Worm (Caenorhabditis elegans): ENCODE data around the gene K01C8.2.

Gene K01C8.2

DNA sequence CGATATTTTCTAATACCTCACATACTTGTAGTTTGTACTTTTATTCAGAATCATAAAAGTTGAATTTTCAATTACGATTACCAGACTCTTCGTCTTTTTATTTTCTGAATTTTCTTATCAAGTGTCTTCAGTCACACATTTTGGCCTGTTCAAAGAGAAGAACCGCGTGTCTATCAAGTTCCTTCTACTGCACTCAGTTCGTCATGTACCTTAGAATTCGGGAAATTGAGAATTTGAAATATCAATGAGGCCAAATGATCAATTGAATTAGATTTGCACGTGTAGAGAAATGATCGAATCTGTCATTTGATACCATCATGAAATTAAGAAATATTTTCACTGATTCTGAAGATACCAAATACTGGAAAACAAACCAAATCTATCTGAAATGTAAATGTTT, 5.7 kb downstream of the K01C8.2 start:
- TF ChIP-seq nhr-80 (tag; optimal IDR thresholded peaks at IDR 0.05), result peak; percentile 47
- TF ChIP-seq egl-44 (GFP tag; IDR thresholded peaks at IDR 0.05), result no peak
- TF ChIP-seq ztf-26 (tag; optimal IDR thresholded peaks at IDR 0.05), result peak; percentile 30

DNA sequence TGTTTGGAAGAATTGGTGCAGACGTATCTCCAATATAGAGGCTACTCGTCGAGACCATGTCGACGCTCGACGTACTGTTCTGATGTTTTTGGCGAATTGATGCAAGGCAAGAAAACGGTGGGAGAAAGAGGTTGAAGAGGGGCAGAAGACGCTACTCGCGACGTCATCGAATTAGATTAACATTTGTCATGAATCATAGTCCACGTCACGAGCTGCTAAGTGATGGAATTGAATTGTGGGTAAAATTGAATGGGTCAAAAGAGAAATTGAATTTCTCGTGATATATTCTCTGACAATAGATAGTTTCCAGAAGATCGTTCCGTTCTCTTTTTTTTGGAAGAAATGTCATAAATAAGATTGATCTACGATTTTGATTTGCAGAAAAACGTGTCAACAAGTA, 9.6 kb downstream of the K01C8.2 start:
- TF ChIP-seq lin-26 (GFP tag; IDR thresholded peaks at IDR 0.05) (peak; percentile 28; the same call in 1 of the 2 replicates), nhr-120 (GFP tag; IDR thresholded peaks at IDR 0.05) (no peak), ztf-3 (GFP tag; optimal IDR thresholded peaks at IDR 0.05) (no peak), C06A6.2 (GFP tag; conservative IDR thresholded peaks at IDR 0.05) (0 out of 2 replicates have a peak, but pooled peaks have one; percentile 17), somi-1 (GFP tag; optimal IDR thresholded peaks at IDR 0.05) (peak; percentile 52), Y53F4B.3 (GFP tag; IDR thresholded peaks at IDR 0.05) (no peak), ztf-26 (tag; optimal IDR thresholded peaks at IDR 0.05) (peak; percentile 66), D2030.7 (GFP tag; IDR thresholded peaks at IDR 0.05) (no peak), hsf-1 (GFP tag; IDR thresholded peaks at IDR 0.05) (0 out of 2 replicates have a peak, but pooled peaks have one; percentile 53), K11D2.4 (GFP tag; IDR thresholded peaks at IDR 0.05) (no peak)

DNA sequence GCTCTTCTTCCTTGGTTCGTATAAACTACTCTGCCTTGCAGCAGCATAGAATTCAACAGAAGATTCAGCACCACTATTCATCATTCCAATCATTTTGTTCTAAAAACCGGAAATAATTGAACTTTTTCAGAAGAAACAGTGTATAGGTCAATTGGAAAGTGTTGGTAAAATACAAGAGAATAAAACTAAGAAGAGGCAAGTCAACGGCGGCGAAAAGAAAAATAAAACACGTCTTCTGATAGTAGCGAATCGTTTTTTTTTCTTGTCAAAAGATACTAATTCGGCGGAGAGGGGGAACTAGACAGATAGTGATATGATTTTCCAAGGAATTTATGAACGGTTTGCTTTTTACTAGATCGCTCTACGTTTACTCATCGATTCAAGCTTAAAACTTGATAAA, 10.2 kb downstream of the K01C8.2 start, which contains the start of gene F35C11.6:
F35C11.6 (minus strand) TSS at position 101 of the 400 bp plus-strand sequence.
- TF ChIP-seq ceh-79 (tag; optimal IDR thresholded peaks at IDR 0.05) (no peak), nhr-179 (tag; optimal IDR thresholded peaks at IDR 0.05) (no peak), K11D2.4 (GFP tag; IDR thresholded peaks at IDR 0.05) (no peak), ztf-26 (tag; optimal IDR thresholded peaks at IDR 0.05) (no peak), nhr-80 (tag; optimal IDR thresholded peaks at IDR 0.05) (no peak), snpc-1.1 (tag; optimal IDR thresholded peaks at IDR 0.05; ENCODE audit: insufficient read depth) (no peak), repo-1 (tag; optimal IDR thresholded peaks at IDR 0.05) (no peak), ccch-3 (GFP tag; optimal IDR thresholded peaks at IDR 0.05) (no peak), lsy-27 (tag; optimal IDR thresholded peaks at IDR 0.05; ENCODE audit: borderline replicate concordance, insufficient read depth) (no peak), snpc-4 (GFP tag; optimal IDR thresholded peaks at IDR 0.05) (no peak), snpc-4 (tag; optimal IDR thresholded peaks at IDR 0.05) (no peak), ztf-18 (tag; optimal IDR thresholded peaks at IDR 0.05) (no peak), egrh-3 (GFP tag; IDR thresholded peaks at IDR 0.05) (no peak), madf-8 (GFP tag; conservative IDR thresholded peaks at IDR 0.05) (no peak), F23B12.7 (tag; optimal IDR thresholded peaks at IDR 0.05; ENCODE audit: insufficient read depth) (no peak)

DNA sequence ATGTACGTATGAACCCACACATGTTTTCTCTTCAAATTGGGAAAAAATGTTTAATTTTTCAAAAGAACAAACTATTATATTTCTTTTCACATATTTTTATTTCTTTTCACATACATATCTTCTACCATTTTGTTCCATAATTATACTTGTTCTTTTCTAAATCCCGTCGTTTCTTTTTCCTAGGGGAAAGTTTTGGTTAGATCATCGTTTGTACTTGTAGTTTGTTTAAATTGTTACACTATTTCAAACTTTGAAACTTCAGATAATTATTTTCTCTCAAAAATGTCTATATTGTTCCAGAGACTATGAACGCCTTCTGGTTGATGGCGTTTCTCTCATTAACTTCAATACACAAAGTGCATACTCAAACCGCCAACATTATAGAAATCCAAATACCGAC, 13.2 kb downstream of the K01C8.2 start, which contains the start of gene F35C11.7:
F35C11.7 (plus strand) TSS at position 301 of the 400 bp plus-strand sequence.
- TF ChIP-seq attf-6 (GFP tag; IDR thresholded peaks at IDR 0.05) (no peak), ceh-40 (GFP tag; IDR thresholded peaks at IDR 0.05) (no peak), tbp1 (GFP tag; optimal IDR thresholded peaks at IDR 0.05) (no peak), ets-4 (GFP tag; optimal IDR thresholded peaks at IDR 0.05) (no peak), ceh-27 (GFP tag; optimal IDR thresholded peaks at IDR 0.05) (no peak), aptf-3 (GFP tag; IDR thresholded peaks at IDR 0.05) (no peak), chd-7 (tag; optimal IDR thresholded peaks at IDR 0.05) (no peak)

DNA sequence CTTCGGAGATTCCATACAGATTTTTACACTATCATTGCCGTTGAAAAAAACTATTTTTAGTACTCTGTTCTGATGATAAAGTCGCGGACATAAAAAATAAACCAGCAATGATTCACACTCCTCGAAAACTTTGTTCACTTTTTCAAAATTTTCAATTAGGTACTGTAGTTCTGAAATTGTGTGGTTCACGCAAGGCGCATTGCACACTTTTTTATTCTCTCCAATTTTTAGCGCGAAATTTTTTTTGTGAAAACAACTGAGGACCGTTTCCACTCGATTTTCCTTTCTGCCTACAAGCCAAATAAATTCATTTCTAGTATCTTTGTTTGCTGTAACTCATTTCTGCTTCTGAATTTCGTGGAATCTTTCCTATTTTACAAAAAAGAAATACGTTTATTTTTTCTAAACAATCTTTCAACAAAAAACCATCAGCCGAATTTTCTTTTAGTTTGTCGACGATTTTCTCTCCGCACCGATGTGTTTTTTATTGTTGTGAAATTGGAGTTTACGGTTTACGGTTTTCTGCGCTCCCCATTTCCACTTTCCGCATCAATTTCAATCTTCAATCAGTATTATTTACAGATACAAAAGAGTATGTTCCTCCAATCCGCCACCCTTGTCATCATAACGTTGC, 16.0 kb downstream of the K01C8.2 start, which contains the start of gene F35C11.5:
F35C11.5 (plus strand) TSS at position 584 of the 634 bp plus-strand sequence.
- TF ChIP-seq attf-5 (GFP tag; optimal IDR thresholded peaks at IDR 0.05), result no peak
- peak; percentile 39; the same call in 1 of the 2 replicates for TF ChIP-seq D2030.7 (GFP tag; IDR thresholded peaks at IDR 0.05)
- TF ChIP-seq madf-8 (GFP tag; conservative IDR thresholded peaks at IDR 0.05), result peak; percentile 75
- TF ChIP-seq Y56A3A.18 (GFP tag; IDR thresholded peaks at IDR 0.05), result no peak
- TF ChIP-seq B0019.2 (GFP tag; conservative IDR thresholded peaks at IDR 0.05), result peak; percentile 45; the same call in 1 of the 2 replicates
- TF ChIP-seq nhr-90 (tag; optimal IDR thresholded peaks at IDR 0.05), result no peak
- no peak for TF ChIP-seq aptf-3 (GFP tag; IDR thresholded peaks at IDR 0.05)
- TF ChIP-seq akir-1 (GFP tag; optimal IDR thresholded peaks at IDR 0.05), result no peak
- TF ChIP-seq let-607 (tag; optimal IDR thresholded peaks at IDR 0.05), result no peak
- no peak for TF ChIP-seq rpc-1 (optimal IDR thresholded peaks at IDR 0.05)
- TF ChIP-seq rpc-1 (tag; optimal IDR thresholded peaks at IDR 0.05), result no peak
- TF ChIP-seq bed-2 (GFP tag; IDR thresholded peaks at IDR 0.05), result no peak
- no peak for TF ChIP-seq F37B4.10 (GFP tag; IDR thresholded peaks at IDR 0.05)
- TF ChIP-seq hlh-26 (GFP tag; conservative IDR thresholded peaks at IDR 0.05), result no peak

Measured in whole organism, young adult.